Fruit fly (Drosophila melanogaster): ENCODE results near the gene mRpL22.
A peak's percentile ranks its signal among the peaks of the same experiment; 100 is the strongest.

mRpL22 gene

DNA sequence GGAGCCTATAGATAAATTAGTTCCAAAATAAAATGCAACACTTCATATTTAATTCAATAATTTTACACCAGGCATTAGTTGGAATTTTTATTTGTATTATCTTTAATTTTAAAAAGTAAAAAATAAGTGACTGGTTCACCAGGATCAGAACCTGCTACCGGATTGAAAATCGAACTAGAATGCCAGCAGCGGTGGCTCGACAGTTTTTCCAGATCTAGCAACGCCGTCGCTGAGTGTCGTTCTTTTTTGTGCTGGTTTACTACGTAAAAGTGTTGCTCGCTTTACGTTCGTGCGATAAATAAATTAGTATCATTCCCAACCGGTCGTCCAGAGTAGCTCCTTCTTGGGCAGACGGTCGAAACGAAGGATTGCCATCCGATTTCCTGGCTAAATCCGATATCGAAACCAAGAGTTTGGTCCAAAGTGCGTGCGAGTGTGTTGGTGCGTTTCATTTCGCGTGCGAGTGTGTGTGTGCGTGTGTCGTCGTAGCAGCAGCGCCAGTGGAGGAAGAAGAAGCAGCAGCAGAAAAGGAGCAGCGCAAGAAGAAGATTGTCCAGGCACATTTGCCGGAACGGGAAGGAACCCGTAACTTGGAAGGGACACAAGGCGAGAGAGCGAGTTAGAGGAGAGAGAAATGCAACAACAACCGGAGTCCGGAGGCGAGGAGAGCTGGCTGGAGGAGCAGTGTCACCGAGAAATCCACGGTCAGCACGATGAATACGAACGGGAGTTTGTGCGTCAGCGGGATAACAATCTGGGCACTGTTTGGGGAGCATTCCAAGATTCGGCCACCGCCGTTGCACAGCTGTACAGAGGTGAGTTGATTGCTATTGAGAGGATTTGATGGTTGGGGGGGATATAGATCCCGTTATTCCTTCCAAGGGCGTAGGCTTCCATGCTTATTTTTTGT, 8.4 kb downstream of the mRpL22 start, which contains the start of gene CG4768:
CG4768 (plus strand) TSS at position 200 of the 910 bp plus-strand sequence.
- TF ChIP-seq CG9705 (GFP tag; optimal IDR thresholded peaks at IDR 0.05) (no peak), N (GFP tag; optimal IDR thresholded peaks at IDR 0.05) (no peak), fru (GFP tag; optimal IDR thresholded peaks at IDR 0.05) (no peak), Sp1 (GFP tag; optimal IDR thresholded peaks at IDR 0.05) (peak; percentile 13), Rel (GFP tag; optimal IDR thresholded peaks at IDR 0.05) (no peak), Rel (tag; optimal IDR thresholded peaks at IDR 0.05) (peak; percentile 9), usp (GFP tag; optimal IDR thresholded peaks at IDR 0.05) (no peak), tai (GFP tag; optimal IDR thresholded peaks at IDR 0.05) (no peak), Dfd (GFP tag; optimal IDR thresholded peaks at IDR 0.05) (no peak), Hr83 (GFP tag; optimal IDR thresholded peaks at IDR 0.05; ENCODE audit: poor library complexity, severe bottlenecking) (no peak), dsf (GFP tag; optimal IDR thresholded peaks at IDR 0.05; ENCODE audit: borderline replicate concordance) (no peak), psq (GFP tag; optimal IDR thresholded peaks at IDR 0.05) (no peak), foxo (GFP tag; optimal IDR thresholded peaks at IDR 0.05) (no peak), woc (GFP tag; optimal IDR thresholded peaks at IDR 0.05) (peak; percentile 34)

DNA sequence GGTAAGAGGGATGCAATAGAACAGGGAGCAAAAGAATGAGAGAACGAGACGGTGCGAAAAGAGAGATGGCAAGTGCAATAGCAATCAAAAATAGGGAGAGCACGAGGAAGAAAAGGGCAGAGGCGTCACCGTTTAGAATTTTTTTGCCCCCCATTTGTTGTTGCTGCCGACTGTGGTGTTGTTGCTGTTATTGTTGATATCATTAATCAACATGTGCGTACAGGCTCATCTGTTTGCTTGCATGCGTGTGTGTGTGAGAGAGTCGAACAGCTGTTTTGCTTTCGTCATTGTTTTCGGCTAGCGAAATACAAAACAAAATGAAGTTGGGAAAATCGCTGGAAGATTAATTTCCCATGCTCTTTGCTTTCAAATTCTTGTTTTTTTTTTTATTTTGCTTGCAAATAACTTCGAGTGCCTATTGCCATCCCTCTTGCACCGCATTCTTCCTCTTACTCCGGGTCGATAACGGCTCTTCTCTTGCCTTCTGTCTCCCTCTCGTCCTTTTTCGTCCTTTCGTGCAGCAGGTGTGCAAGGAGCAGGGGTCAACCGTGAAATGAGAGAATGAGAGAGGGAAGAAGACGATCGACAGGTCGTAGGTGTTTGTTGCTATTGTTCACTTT, 9.5 kb downstream of the mRpL22 start:
- TF ChIP-seq sage (GFP tag; optimal IDR thresholded peaks at IDR 0.05) (no peak), psq (GFP tag; optimal IDR thresholded peaks at IDR 0.05) (peak; percentile 55), brk (GFP tag; optimal IDR thresholded peaks at IDR 0.05) (no peak)

DNA sequence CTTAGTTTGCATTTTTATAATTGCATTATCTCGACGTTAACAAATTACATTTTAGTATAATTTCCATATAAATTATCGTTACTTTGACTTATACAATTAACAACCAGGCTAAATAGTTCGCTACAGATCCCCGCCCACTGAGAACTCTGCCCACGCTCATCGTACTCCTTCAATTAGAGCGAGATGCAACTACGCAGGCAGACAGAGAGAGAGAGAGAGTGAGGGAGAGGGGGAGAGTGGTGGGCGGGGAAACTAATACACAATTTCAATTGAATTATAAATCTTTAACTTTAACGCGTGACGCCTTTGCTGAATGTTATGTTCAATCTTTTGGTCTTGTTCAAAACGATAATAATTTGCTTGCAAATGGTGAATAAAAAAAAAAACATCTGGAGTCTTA, 14.4 kb downstream of the mRpL22 start:
- TF ChIP-seq dsf (GFP tag; optimal IDR thresholded peaks at IDR 0.05; ENCODE audit: borderline replicate concordance) (no peak), HLH106 (tag; optimal IDR thresholded peaks at IDR 0.05) (no peak), sage (GFP tag; optimal IDR thresholded peaks at IDR 0.05) (no peak), woc (GFP tag; optimal IDR thresholded peaks at IDR 0.05) (no peak), Jra (GFP tag; optimal IDR thresholded peaks at IDR 0.05) (no peak), psq (GFP tag; optimal IDR thresholded peaks at IDR 0.05) (no peak), br (GFP tag; optimal IDR thresholded peaks at IDR 0.05) (no peak)

DNA sequence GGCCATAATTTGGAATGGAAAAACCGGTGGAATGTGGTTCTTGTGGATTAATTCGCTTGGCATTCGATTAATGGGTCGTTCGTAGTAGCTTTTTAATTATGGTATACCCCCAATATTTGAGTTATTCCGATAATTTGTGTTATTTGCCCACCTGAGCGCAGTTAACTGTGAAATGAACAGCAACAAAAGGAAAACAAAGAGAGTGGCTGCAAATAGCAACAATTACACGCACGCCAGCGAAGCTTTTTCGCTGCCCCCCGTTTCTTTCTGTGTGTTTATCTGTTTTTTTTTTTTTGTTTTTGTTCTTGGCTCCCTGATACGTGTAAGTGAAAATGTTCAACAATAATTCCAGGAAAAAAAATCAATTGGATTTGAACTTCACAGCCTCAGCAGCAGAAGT, 16.2 kb downstream of the mRpL22 start:
- TF ChIP-seq ey (GFP tag; optimal IDR thresholded peaks at IDR 0.05) (peak; percentile 1), Rel (GFP tag; optimal IDR thresholded peaks at IDR 0.05) (no peak), Rel (tag; optimal IDR thresholded peaks at IDR 0.05) (peak; percentile 72), fru (GFP tag; optimal IDR thresholded peaks at IDR 0.05) (peak; percentile 69), Jra (GFP tag; optimal IDR thresholded peaks at IDR 0.05) (no peak), br (GFP tag; optimal IDR thresholded peaks at IDR 0.05) (no peak), Sp1 (GFP tag; optimal IDR thresholded peaks at IDR 0.05) (peak; percentile 13), foxo (GFP tag; optimal IDR thresholded peaks at IDR 0.05) (peak in 1 of 2 experiments; percentile 17), usp (GFP tag; optimal IDR thresholded peaks at IDR 0.05) (no peak), Abd-B (GFP tag; optimal IDR thresholded peaks at IDR 0.05) (no peak), h (GFP tag; optimal IDR thresholded peaks at IDR 0.05) (peak; percentile 27), CG32264 (GFP tag; optimal IDR thresholded peaks at IDR 0.05) (peak; percentile 3)

DNA sequence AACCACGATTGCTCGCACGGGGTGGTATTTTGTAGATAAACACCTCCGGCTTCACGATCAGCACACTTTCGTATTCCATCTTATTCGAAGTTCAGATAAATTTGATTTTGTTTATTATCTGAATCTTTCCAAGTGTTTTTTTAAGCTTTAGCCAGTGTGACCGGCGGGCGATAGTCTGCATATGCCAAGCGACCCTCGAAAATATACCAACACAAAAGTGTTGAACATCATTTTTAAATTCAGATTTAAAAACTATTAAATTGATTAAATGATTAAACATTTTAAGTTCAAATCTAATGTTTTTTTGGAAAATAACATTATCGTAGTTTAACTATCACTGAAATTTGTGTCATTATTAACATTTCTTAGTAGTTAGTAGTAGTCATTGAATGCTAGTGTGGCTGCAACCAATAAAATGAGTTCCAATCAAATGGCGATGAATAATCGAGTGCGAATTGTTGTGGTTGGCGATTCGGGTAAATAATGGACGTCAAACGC, 16.8 kb downstream of the mRpL22 start, which contains the start of the genes CG9132 and CG4789:
CG9132 (minus strand) TSS at position 181 of the 498 bp plus-strand sequence.
CG4789 (plus strand) TSS at position 401 of the 498 bp plus-strand sequence.
- no peak for TF ChIP-seq Rel (GFP tag; optimal IDR thresholded peaks at IDR 0.05)
- TF ChIP-seq Rel (tag; optimal IDR thresholded peaks at IDR 0.05), result peak; percentile 11
- no peak for TF ChIP-seq OdsH (GFP tag; optimal IDR thresholded peaks at IDR 0.05)
- no peak for TF ChIP-seq Myc (optimal IDR thresholded peaks at IDR 0.05)
- no peak for TF ChIP-seq tai (GFP tag; optimal IDR thresholded peaks at IDR 0.05)

DNA sequence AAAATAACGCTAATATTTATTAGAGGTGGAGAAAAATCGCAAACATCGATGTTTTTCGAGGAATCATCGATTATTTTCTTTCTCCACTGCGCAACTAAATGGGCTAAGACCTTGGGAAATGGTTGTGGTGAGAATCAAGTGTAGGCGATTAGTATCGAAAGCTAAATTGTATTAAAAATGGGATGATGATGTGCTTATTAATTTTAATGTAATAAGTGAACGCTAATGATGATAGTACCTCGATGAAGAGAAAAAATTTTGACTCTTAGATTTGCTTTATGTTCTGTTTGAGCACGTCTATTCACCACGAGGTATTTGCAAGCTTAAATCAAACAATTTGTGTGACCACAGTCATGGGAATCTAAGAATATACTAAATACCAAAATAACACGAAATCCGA, 19.6 kb downstream of the mRpL22 start, which contains the start of the genes Rai1 and CG13005:
Rai1 (minus strand) TSS at position 46 of the 400 bp plus-strand sequence.
CG13005 (plus strand) TSS at position 352 of the 400 bp plus-strand sequence.
- peak; percentile 67 for TF ChIP-seq Myc (optimal IDR thresholded peaks at IDR 0.05)
- TF ChIP-seq psq (GFP tag; optimal IDR thresholded peaks at IDR 0.05), result no peak
